Worm (Caenorhabditis elegans) whole organism, late embryonic: ENCODE measurements around the gene snr-4.

ENCODE experiments used
- C08G9.2 ChIP-seq: sonication (generic microtip); optimal IDR thresholded peaks from 2 replicates; lab custom pipeline; 2016; ENCODE audit warnings: mild to moderate bottlenecking, missing genetic modification characterization, moderate library complexity, missing compliant biosample characterization
- F13H6.1 ChIP-seq: sonication (generic microtip); optimal IDR thresholded peaks from 2 replicates; lab custom pipeline; 2016; ENCODE audit warnings: missing genetic modification characterization, missing compliant biosample characterization
- K09A11.1 ChIP-seq: sonication (generic microtip); optimal IDR thresholded peaks from 2 replicates; lab custom pipeline; 2017; ENCODE audit warnings: antibody characterized with exemption, mild to moderate bottlenecking, missing genetic modification characterization, missing compliant biosample characterization; ENCODE audit not compliant: insufficient read depth
- Y22D7AL.16 ChIP-seq: sonication (generic microtip); optimal IDR thresholded peaks from 2 replicates; lab custom pipeline; 2016; ENCODE audit warnings: missing genetic modification characterization, missing compliant biosample characterization
- ama-1 ChIP-seq: fragments of 150-350 bp; optimal IDR thresholded peaks from 2 replicates; lab custom pipeline; 2014
- ceh-22 ChIP-seq: sonication (generic microtip); optimal IDR thresholded peaks from 2 replicates; lab custom pipeline; 2017; ENCODE audit warnings: missing biosample characterization, missing genetic modification characterization
- ceh-24 ChIP-seq: sonication (generic microtip); optimal IDR thresholded peaks from 2 replicates; lab custom pipeline; 2016; ENCODE audit warnings: mild to moderate bottlenecking, missing genetic modification characterization, missing compliant biosample characterization
- ceh-30 ChIP-seq: fragments of 150-350 bp; optimal IDR thresholded peaks from 2 replicates; lab custom pipeline; 2014; ENCODE audit warnings: missing biosample characterization, missing genetic modification characterization
- ceh-31 ChIP-seq: sonication (generic microtip); optimal IDR thresholded peaks from 2 replicates; lab custom pipeline; 2016; ENCODE audit warnings: missing genetic modification characterization, missing compliant biosample characterization
- ceh-34 ChIP-seq: sonication (generic microtip); optimal IDR thresholded peaks from 2 replicates; lab custom pipeline; 2016; ENCODE audit warnings: mild to moderate bottlenecking, missing genetic modification characterization, missing compliant biosample characterization
- dmd-4 ChIP-seq: sonication (generic microtip); optimal IDR thresholded peaks from 2 replicates; lab custom pipeline; 2016; ENCODE audit warnings: borderline replicate concordance, missing genetic modification characterization, missing compliant biosample characterization
- dve-1 ChIP-seq: sonication (generic microtip); optimal IDR thresholded peaks from 2 replicates; lab custom pipeline; 2017; ENCODE audit warnings: antibody characterized with exemption, mild to moderate bottlenecking, missing genetic modification characterization, missing compliant biosample characterization
- elt-2 ChIP-seq: sonication (generic microtip); optimal IDR thresholded peaks from 2 replicates; lab custom pipeline; 2016; ENCODE audit warnings: missing genetic modification reagents, missing genetic modification characterization, missing compliant biosample characterization
- ets-4 ChIP-seq: sonication (generic microtip); optimal IDR thresholded peaks from 2 replicates; lab custom pipeline; 2016; ENCODE audit warnings: missing genetic modification characterization, missing compliant biosample characterization
- eyg-1 ChIP-seq: sonication (generic microtip); optimal IDR thresholded peaks from 2 replicates; lab custom pipeline; 2016; ENCODE audit warnings: missing genotype, missing genetic modification characterization, missing compliant biosample characterization
- fkh-10 ChIP-seq: fragments of 150-350 bp; optimal IDR thresholded peaks from 2 replicates; lab custom pipeline; 2014; ENCODE audit warnings: missing biosample characterization, missing genetic modification reagents, missing genetic modification characterization
- hlh-6 ChIP-seq: sonication (generic microtip); optimal IDR thresholded peaks from 2 replicates; lab custom pipeline; 2016; ENCODE audit warnings: missing genotype, missing genetic modification characterization, missing compliant biosample characterization
- lin-11 ChIP-seq: fragments of 200-800 bp; sonication (Bioruptor generic); optimal IDR thresholded peaks from 2 replicates; lab custom pipeline; 2018; ENCODE audit warnings: mild to moderate bottlenecking, missing genetic modification characterization, missing compliant biosample characterization
- mec-3 ChIP-seq: sonication (generic microtip); optimal IDR thresholded peaks from 2 replicates; lab custom pipeline; 2016; ENCODE audit warnings: borderline replicate concordance, missing genetic modification characterization, missing compliant biosample characterization
- nfya-1 ChIP-seq: sonication (generic microtip); optimal IDR thresholded peaks from 2 replicates; lab custom pipeline; 2017; ENCODE audit warnings: missing genetic modification characterization, mild to moderate bottlenecking, missing compliant biosample characterization, antibody characterized with exemption, moderate library complexity
- nhr-232 ChIP-seq: sonication (generic microtip); optimal IDR thresholded peaks from 2 replicates; lab custom pipeline; 2016; ENCODE audit warnings: missing genetic modification characterization, missing compliant biosample characterization
- odd-2 ChIP-seq: sonication (generic microtip); optimal IDR thresholded peaks from 2 replicates; lab custom pipeline; 2017; ENCODE audit warnings: antibody characterized with exemption, mild to moderate bottlenecking, missing genetic modification characterization, missing compliant biosample characterization
- pag-3 ChIP-seq: sonication (generic microtip); optimal IDR thresholded peaks from 2 replicates; lab custom pipeline; 2016; ENCODE audit warnings: missing compliant biosample characterization, missing genetic modification characterization, borderline replicate concordance
- pat-9 ChIP-seq: fragments of 200-800 bp; sonication (Bioruptor generic); optimal IDR thresholded peaks from 2 replicates; lab custom pipeline; 2018; ENCODE audit warnings: mild to moderate bottlenecking, missing genetic modification characterization, moderate library complexity, missing compliant biosample characterization
- pax-1 ChIP-seq: fragments of 150-350 bp; optimal IDR thresholded peaks from 2 replicates; lab custom pipeline; 2014; ENCODE audit warnings: missing biosample characterization, missing genetic modification characterization
- pha-2 ChIP-seq: sonication (generic microtip); optimal IDR thresholded peaks from 2 replicates; lab custom pipeline; 2017; ENCODE audit warnings: mild to moderate bottlenecking, missing genetic modification characterization, missing compliant biosample characterization
- pha-4 ChIP-seq: fragments of 150-350 bp; optimal IDR thresholded peaks from 2 replicates; lab custom pipeline; 2018; ENCODE audit warnings: missing biosample characterization, missing genetic modification reagents, missing genetic modification characterization
- rnt-1 ChIP-seq: sonication (generic microtip); optimal IDR thresholded peaks from 2 replicates; lab custom pipeline; 2016; ENCODE audit warnings: missing genetic modification characterization, missing compliant biosample characterization
- sox-4 ChIP-seq: sonication (generic microtip); optimal IDR thresholded peaks from 2 replicates; lab custom pipeline; 2017; ENCODE audit warnings: mild to moderate bottlenecking, missing genetic modification characterization, inconsistent platforms, missing compliant biosample characterization
- unc-3 ChIP-seq, 2 experiments: fragments of 200-800 bp in 1 of 2; sonication (Bioruptor generic) in 1 of 2; sonication (generic microtip) in 1 of 2; conservative IDR thresholded peaks in 1 of 2; optimal IDR thresholded peaks in 1 of 2; 2 replicates each; pipeline versions ENCODE4 v1.3.6 to Lab custom; 2016 to 2022; ENCODE audit warnings: missing compliant biosample characterization in 2 of 2, missing genetic modification characterization in 2 of 2, missing genetic modification reagents in 1 of 2
- unc-42 ChIP-seq: sonication (generic microtip); optimal IDR thresholded peaks from 2 replicates; lab custom pipeline; 2016; ENCODE audit warnings: missing genotype, missing genetic modification characterization, missing compliant biosample characterization
- unc-55 ChIP-seq: sonication (generic microtip); optimal IDR thresholded peaks from 2 replicates; lab custom pipeline; 2017; ENCODE audit warnings: missing biosample characterization, missing genetic modification reagents, missing genetic modification characterization
- unc-86 ChIP-seq: sonication (generic microtip); optimal IDR thresholded peaks from 2 replicates; lab custom pipeline; 2016; ENCODE audit warnings: missing genetic modification characterization, missing compliant biosample characterization
- zip-5 ChIP-seq: sonication (generic microtip); optimal IDR thresholded peaks from 2 replicates; lab custom pipeline; 2016; ENCODE audit warnings: missing genetic modification characterization, missing compliant biosample characterization

snr-4 gene

ce11 chrV:11986078-11986869 is 6.8 kb upstream of the snr-4 start:
- TF ChIP-seq pha-2 (tag; lab: Kevin White, UChicago) (no peak), dve-1 (tag; lab: Kevin White, UChicago) (no peak), unc-42 (tag; lab: Kevin White, UChicago) (peak; percentile 96), dmd-4 (tag; lab: Kevin White, UChicago) (no peak), ceh-30 (tag; lab: Kevin White, UChicago) (no peak), C08G9.2 (tag; lab: Kevin White, UChicago) (no peak), nhr-232 (tag; lab: Kevin White, UChicago) (no peak), ets-4 (tag; lab: Kevin White, UChicago) (no peak)

- TF ChIP-seq pha-4 (no peak), unc-55 (GFP tag; lab: Kevin White, UChicago) (no peak), nfya-1 (no peak), C08G9.2 (tag; lab: Kevin White, UChicago) (no peak), zip-5 (tag; lab: Kevin White, UChicago) (no peak), ets-4 (tag; lab: Kevin White, UChicago) (no peak), Y22D7AL.16 (tag; lab: Kevin White, UChicago) (no peak), rnt-1 (tag; lab: Kevin White, UChicago) (no peak)
- TF ChIP-seq, all 69 proteins: peak for 0
Measured at ce11 chrV:11985384-11985783, 5.9 kb upstream of the snr-4 start, which contains the start of gene mans-2. mans-2 (minus strand) TSS chrV:11985484.

ce11 chrV:11982309-11982708 is 2.8 kb upstream of the snr-4 start, which contains the start of gene rpt-1:
rpt-1 (minus strand) TSS chrV:11982397.
- TF ChIP-seq elt-2 = peak; percentile 41
- peak; percentile 42 for TF ChIP-seq ceh-31
- peak; percentile 41 for TF ChIP-seq ceh-34
- peak; percentile 48 for TF ChIP-seq nfya-1
- TF ChIP-seq ama-1 (lab: Kevin White, UChicago) = peak; percentile 18
- TF ChIP-seq unc-42 (tag; lab: Kevin White, UChicago) = no peak
- TF ChIP-seq, all 69 proteins: peak for 5

- TF ChIP-seq ceh-24 (no peak), unc-86 (no peak), ceh-22 (tag; lab: Kevin White, UChicago) (no peak), hlh-6 (tag; lab: Kevin White, UChicago) (no peak), eyg-1 (tag; lab: Kevin White, UChicago) (no peak), pag-3 (tag; lab: Kevin White, UChicago) (no peak), mec-3 (tag; lab: Kevin White, UChicago) (no peak), odd-2 (tag; lab: Kevin White, UChicago) (no peak), F13H6.1 (tag; lab: Kevin White, UChicago) (no peak), sox-4 (tag; lab: Kevin White, UChicago) (no peak), lin-11 (tag; lab: Kevin White, UChicago) (no peak)
Measured at ce11 chrV:11978179-11978578, 1.3 kb downstream of the snr-4 start, which contains the start of gene mif-2. mif-2 (minus strand) TSS chrV:11978459.

- TF ChIP-seq ceh-24 (no peak), ceh-30 (tag; lab: Kevin White, UChicago) (no peak), unc-3 (GFP tag; conservative IDR thresholded peaks at IDR 0.05; lab: Robert Waterston, UW) (no peak), unc-3 (tag; optimal IDR thresholded peaks at IDR 0.05; lab: Kevin White, UChicago) (no peak), pat-9 (tag; lab: Kevin White, UChicago) (no peak), K09A11.1 (no peak), pax-1 (tag; lab: Kevin White, UChicago) (no peak), fkh-10 (no peak)
Measured at ce11 chrV:11976734-11977133, 2.8 kb downstream of the snr-4 start.
